Fruit fly (Drosophila melanogaster) whole organism, embryonic: ENCODE measurements around the gene GstT4.

Source experiments
- CG10366 ChIP-seq: fragments of 200-800 bp; sonication (Bioruptor generic); IDR thresholded peaks from 2 replicates; pipeline ENCODE4 v1.3.6; 2022; ENCODE audit warnings: missing biosample characterization, missing genetic modification characterization
- CG13424 ChIP-seq: fragments of 200-800 bp; sonication (Bioruptor generic); optimal IDR thresholded peaks from 2 replicates; lab custom pipeline; 2019; ENCODE audit warnings: missing biosample characterization, mild to moderate bottlenecking, missing genetic modification characterization, moderate library complexity
- CG2129 ChIP-seq: fragments of 200-800 bp; sonication (Bioruptor generic); IDR thresholded peaks from 2 replicates; pipeline ENCODE4 v1.3.6; 2022; ENCODE audit warnings: missing biosample characterization, missing genetic modification characterization; ENCODE audit not compliant: partially characterized antibody
- CG2889 ChIP-seq: fragments of 200-800 bp; sonication (Bioruptor generic); IDR thresholded peaks from 3 replicates; pipeline ENCODE4 v1.3.6; 2022; ENCODE audit warnings: missing biosample characterization, missing genetic modification characterization
- CG3995 ChIP-seq: fragments of 200-800 bp; sonication (Bioruptor generic); optimal IDR thresholded peaks from 3 replicates; lab custom pipeline; 2016; ENCODE audit warnings: missing biosample characterization, missing genetic modification characterization
- CTCF ChIP-seq: fragments of 200-800 bp; sonication (Bioruptor generic); optimal IDR thresholded peaks from 2 replicates; lab custom pipeline; 2017; ENCODE audit warnings: missing biosample characterization, mild to moderate bottlenecking, missing genetic modification characterization, moderate library complexity
- Dref ChIP-seq: fragments of 200-800 bp; sonication (Bioruptor generic); IDR thresholded peaks from 2 replicates; pipeline ENCODE4 v1.3.6; 2022; ENCODE audit warnings: missing biosample characterization, missing genetic modification characterization
- Side ChIP-seq: fragments of 200-800 bp; sonication (Bioruptor generic); optimal IDR thresholded peaks from 2 replicates; lab custom pipeline; 2016; ENCODE audit warnings: missing biosample characterization, missing genetic modification characterization
- Spps ChIP-seq: fragments of 200-800 bp; sonication (Bioruptor generic); optimal IDR thresholded peaks from 2 replicates; lab custom pipeline; 2018; ENCODE audit warnings: missing biosample characterization, mild to moderate bottlenecking, missing genetic modification characterization
- mirr ChIP-seq: fragments of 200-800 bp; sonication (Bioruptor generic); optimal IDR thresholded peaks from 3 replicates; lab custom pipeline; 2018; ENCODE audit warnings: missing biosample characterization, mild to moderate bottlenecking, missing genetic modification characterization
- oc ChIP-seq: fragments of 200-800 bp; sonication (Bioruptor generic); optimal IDR thresholded peaks from 2 replicates; lab custom pipeline; 2018; ENCODE audit warnings: missing biosample characterization, mild to moderate bottlenecking, missing genetic modification characterization, moderate library complexity
- pros ChIP-seq: fragments of 200-800 bp; sonication (Bioruptor generic); optimal IDR thresholded peaks from 3 replicates; lab custom pipeline; 2019; ENCODE audit warnings: missing biosample characterization, mild to moderate bottlenecking, missing genetic modification characterization, moderate library complexity

DNA sequence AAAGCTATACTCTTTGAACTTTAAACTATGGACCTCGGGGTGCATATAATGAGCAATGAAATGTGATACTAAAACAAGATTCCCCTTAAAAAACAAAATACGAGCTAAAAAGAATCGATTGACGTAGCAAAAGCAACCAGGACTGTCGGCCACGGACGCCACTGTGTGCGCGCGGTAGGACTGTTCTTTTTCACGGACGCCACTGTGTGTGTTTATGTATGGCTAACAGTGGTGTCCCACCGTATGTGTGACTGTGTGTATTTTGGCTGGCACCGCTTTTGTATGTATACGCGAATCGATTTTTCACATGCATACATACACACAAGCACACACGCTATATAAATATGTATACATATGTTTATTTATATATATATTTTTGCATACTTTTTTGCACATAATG lies 20.8 kb upstream of the GstT4 start:
- TF ChIP-seq CG2129 = no peak
- peak; percentile 56 for TF ChIP-seq CG10366
- peak; percentile 37; the same call in 1 of the 2 replicates for TF ChIP-seq Dref (GFP tag; lab: Robert Waterston, UW)
- TF ChIP-seq CG3995 (GFP tag; lab: Kevin White, UChicago) = no peak
- TF ChIP-seq CG13424 (tag; lab: Kevin White, UChicago) = peak; percentile 19
- no peak for TF ChIP-seq pros (GFP tag; lab: Kevin White, UChicago)
- no peak for TF ChIP-seq Spps (tag; lab: Kevin White, UChicago)
- TF ChIP-seq CG2889 (GFP tag; lab: Robert Waterston, UW) = no peak
- TF ChIP-seq oc (tag; lab: Kevin White, UChicago) = no peak
- peak; percentile 57 for TF ChIP-seq Side (GFP tag; lab: Kevin White, UChicago)
- TF ChIP-seq CTCF (GFP tag; lab: Kevin White, UChicago) = no peak
- peak; percentile 62 for TF ChIP-seq mirr (GFP tag; lab: Kevin White, UChicago)
